Worm (Caenorhabditis elegans) whole organism, L2 larva: ENCODE measurements around the gene Y43F8B.13.

Source experiments
- blmp-1 ChIP-seq: sonication (generic microtip); optimal IDR thresholded peaks from 2 replicates; lab custom pipeline; 2017; ENCODE audit warnings: missing genetic modification characterization, mild to moderate bottlenecking, missing compliant biosample characterization, antibody characterized with exemption, moderate library complexity; ENCODE audit not compliant: insufficient read depth
- elt-3 ChIP-seq: sonication (generic microtip); optimal IDR thresholded peaks from 2 replicates; lab custom pipeline; 2017; ENCODE audit warnings: missing biosample characterization, missing genetic modification characterization
- fos-1 ChIP-seq: fragments of 150-350 bp; optimal IDR thresholded peaks from 2 replicates; lab custom pipeline; 2014; ENCODE audit warnings: missing biosample characterization, missing genetic modification characterization
- nhr-237 ChIP-seq: fragments of 150-350 bp; optimal IDR thresholded peaks from 2 replicates; lab custom pipeline; 2014; ENCODE audit warnings: missing biosample characterization, missing genetic modification characterization
- nhr-25 ChIP-seq: fragments of 150-350 bp; sonication (generic microtip); optimal IDR thresholded peaks from 3 replicates; lab custom pipeline; 2014; ENCODE audit warnings: missing biosample characterization, missing genetic modification characterization
- ztf-1 ChIP-seq: fragments of 200-800 bp; sonication (Bioruptor generic); conservative IDR thresholded peaks from 2 replicates; pipeline ENCODE4 v1.3.6; 2022; ENCODE audit warnings: missing genetic modification characterization, missing compliant biosample characterization

DNA sequence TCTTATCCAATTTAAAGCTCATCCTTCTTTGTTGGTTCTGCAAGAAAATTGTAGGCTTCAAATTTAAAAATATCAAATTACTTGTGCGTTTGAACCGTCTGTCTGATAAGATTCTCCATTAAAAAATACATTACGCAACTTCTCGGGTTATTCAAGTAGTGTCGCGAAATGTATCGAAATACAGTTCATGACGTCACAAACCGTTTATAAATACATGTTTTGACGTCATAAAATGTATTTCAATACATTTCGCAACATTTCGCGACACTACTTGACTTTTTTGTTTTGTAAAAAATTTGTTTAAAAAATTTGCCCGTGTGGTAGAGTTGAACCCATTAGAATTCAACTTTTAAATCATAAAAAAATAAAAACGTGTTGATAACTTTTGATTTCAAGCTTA, 12.2 kb upstream of the Y43F8B.13 start:
- TF ChIP-seq elt-3 (tag; lab: Kevin White, UChicago) (no peak), nhr-237 (tag; lab: Kevin White, UChicago) (no peak), fos-1 (tag; lab: Kevin White, UChicago) (no peak), blmp-1 (tag; lab: Kevin White, UChicago) (no peak), nhr-25 (tag; lab: Kevin White, UChicago) (no peak), ztf-1 (GFP tag; lab: Robert Waterston, UW) (no peak)
